Fruit fly (Drosophila melanogaster): ENCODE data around the gene Nfs1.
"Not testable (repeated sequence)": the region's sequence is repeated elsewhere in the genome, so short reads cannot be mapped to it uniquely, and the experiment has no call there.

Nfs1 gene

DNA sequence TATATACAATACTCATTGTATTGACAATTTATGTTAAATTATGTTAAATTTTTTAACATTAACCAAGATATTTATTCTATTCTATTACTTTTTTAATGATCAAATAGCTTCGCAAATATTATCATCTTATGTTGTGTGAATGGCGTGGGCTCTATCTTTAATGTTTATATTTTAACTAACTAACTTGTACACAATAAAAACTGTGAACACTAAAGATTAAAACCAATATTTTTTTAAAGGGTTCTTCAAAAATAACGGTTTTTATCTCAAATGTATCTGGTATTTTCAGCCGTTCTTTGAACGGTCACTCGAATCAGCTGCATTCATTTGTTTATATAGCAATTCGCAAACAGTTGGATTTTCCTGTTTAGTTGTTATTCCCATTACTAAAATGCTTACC lies 6.9 kb upstream of the Nfs1 start, which contains the start of gene Ada1-2:
Ada1-2 (plus strand) TSS at position 301 of the 400 bp plus-strand sequence.
- TF ChIP-seq Ravus (GFP tag; IDR thresholded peaks at IDR 0.05); klu (GFP tag; IDR thresholded peaks at IDR 0.05); CG8478 (optimal IDR thresholded peaks at IDR 0.05): not testable (repeated sequence)

DNA sequence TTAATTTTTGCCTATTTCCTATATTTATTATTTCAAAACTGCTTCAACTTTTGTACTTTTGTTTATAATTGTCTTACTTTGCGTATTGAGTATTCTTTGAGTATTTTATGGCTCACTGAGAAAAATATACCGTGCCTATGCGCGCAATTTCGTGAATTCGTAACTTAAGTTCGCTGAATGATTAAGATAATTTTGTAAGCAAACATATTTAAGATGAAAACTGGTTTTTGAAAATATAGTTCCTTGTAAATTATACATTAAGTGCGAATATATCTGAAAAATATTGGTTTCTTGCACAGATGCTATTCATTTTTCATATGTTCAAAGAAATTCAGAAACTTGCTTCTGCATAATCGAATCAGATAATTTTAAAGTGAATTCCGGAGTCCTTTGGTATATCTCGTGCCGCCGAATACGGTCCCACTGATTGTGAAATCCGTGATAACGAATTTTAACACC lies 4.1 kb upstream of the Nfs1 start, which contains the start of the genes CG18789 and Qtzl:
CG18789 (minus strand) TSS at position 101 of the 459 bp plus-strand sequence.
Qtzl (plus strand) TSS at position 409 of the 459 bp plus-strand sequence.
- TF ChIP-seq CHES-1-like, CG4820, CG6254 (GFP tag; optimal IDR thresholded peaks at IDR 0.05): not testable (repeated sequence)

DNA sequence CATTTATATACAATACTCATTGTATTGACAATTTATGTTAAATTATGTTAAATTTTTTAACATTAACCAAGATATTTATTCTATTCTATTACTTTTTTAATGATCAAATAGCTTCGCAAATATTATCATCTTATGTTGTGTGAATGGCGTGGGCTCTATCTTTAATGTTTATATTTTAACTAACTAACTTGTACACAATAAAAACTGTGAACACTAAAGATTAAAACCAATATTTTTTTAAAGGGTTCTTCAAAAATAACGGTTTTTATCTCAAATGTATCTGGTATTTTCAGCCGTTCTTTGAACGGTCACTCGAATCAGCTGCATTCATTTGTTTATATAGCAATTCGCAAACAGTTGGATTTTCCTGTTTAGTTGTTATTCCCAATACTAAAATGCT lies 2.9 kb upstream of the Nfs1 start, which contains the start of gene Ada1-1:
Ada1-1 (plus strand) TSS at position 301 of the 400 bp plus-strand sequence.
- not testable (repeated sequence) for TF ChIP-seq Dll (GFP tag; IDR thresholded peaks at IDR 0.05; ENCODE audit: partially characterized antibody); CG7357 (GFP tag; IDR thresholded peaks at IDR 0.05); dati (GFP tag; IDR thresholded peaks at IDR 0.05)

DNA sequence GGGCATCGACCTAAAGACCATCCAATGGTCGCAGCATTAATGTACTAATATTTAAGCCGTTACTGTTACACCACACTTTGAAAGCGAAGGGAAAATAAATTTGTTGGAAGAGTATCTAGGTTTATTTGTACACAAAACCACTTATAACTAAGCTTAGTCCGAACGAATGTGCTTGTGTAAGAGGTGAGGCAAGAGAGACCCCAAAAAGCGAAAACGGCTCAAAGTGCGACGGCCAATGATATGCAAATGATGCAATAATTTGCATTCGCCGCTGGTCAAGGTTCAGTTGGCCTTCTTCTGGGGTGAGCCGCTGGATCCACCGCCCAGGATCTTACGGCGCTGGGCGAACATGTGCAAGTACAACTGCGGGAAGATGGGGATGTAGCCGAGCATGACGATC lies 1.7 kb downstream of the Nfs1 start:
- no peak for TF ChIP-seq CG11456 (GFP tag; IDR thresholded peaks at IDR 0.05)
- no peak for TF ChIP-seq Sin3A (optimal IDR thresholded peaks at IDR 0.05)
- peak in 1 of 2 experiments; percentile 68 for TF ChIP-seq Pdp1 (GFP tag; optimal IDR thresholded peaks at IDR 0.05)
- no peak for TF ChIP-seq unc-4 (GFP tag; IDR thresholded peaks at IDR 0.05; ENCODE audit: partially characterized antibody)
- TF ChIP-seq D19A (tag; optimal IDR thresholded peaks at IDR 0.05): peak; percentile 11
- peak; percentile 65 for TF ChIP-seq CG15073 (GFP tag; optimal IDR thresholded peaks at IDR 0.05)
- no peak for TF ChIP-seq sisA (GFP tag; IDR thresholded peaks at IDR 0.05)

DNA sequence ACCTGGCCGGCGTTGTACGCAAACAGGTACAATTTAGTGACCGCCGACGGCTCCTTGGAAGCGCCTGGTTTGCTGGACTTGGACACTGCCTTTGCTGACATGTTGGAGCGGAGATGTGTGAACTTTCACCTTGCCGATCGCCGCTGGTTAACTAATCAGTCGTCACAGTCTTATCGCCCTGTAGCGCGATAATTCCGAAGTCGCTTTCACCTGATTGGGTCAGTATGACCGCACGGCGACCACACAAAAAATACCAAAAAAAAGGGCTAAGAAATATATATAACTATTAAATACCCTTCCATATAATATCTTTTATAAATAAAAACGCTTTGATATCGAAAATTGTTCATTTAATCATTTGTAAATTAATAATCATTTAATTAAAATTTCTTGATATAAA lies 2.6 kb downstream of the Nfs1 start, which contains the start of gene Hacd1:
Hacd1 (minus strand) TSS at position 216 of the 400 bp plus-strand sequence.
- no peak for TF ChIP-seq vnd (GFP tag; IDR thresholded peaks at IDR 0.05; ENCODE audit: partially characterized antibody)
- peak; percentile 74 for TF ChIP-seq MESR4 (GFP tag; optimal IDR thresholded peaks at IDR 0.05)
- TF ChIP-seq CG2712 (tag; optimal IDR thresholded peaks at IDR 0.05): peak; percentile 12
- TF ChIP-seq Sin3A (optimal IDR thresholded peaks at IDR 0.05): no peak
- peak; percentile 51 for TF ChIP-seq gfzf (GFP tag; optimal IDR thresholded peaks at IDR 0.05)
- TF ChIP-seq Nf-YC (tag; optimal IDR thresholded peaks at IDR 0.05): peak; percentile 76
- TF ChIP-seq D19A (tag; optimal IDR thresholded peaks at IDR 0.05): peak; percentile 99
- peak; percentile 64 for TF ChIP-seq Med (GFP tag)
- TF ChIP-seq CG32532 (GFP tag; IDR thresholded peaks at IDR 0.05): no peak
- peak; percentile 45 for TF ChIP-seq Blimp-1 (GFP tag; optimal IDR thresholded peaks at IDR 0.05)
- TF ChIP-seq Stat92E (GFP tag; optimal IDR thresholded peaks at IDR 0.05): peak in 1 of 3 experiments; percentile 4
- TF ChIP-seq NfI (GFP tag; optimal IDR thresholded peaks at IDR 0.05): no peak
- TF ChIP-seq CG34376 (GFP tag; optimal IDR thresholded peaks at IDR 0.05): peak; percentile 27
- TF ChIP-seq Deaf1 (tag; optimal IDR thresholded peaks at IDR 0.05): peak; percentile 8
- peak; percentile 10 for TF ChIP-seq pzg (GFP tag; optimal IDR thresholded peaks at IDR 0.05)
- no peak for TF ChIP-seq CG8290 (GFP tag; optimal IDR thresholded peaks at IDR 0.05)
- TF ChIP-seq CG8290 (tag; optimal IDR thresholded peaks at IDR 0.05): peak in 1 of 2 experiments; percentile 14
- peak in 1 of 2 experiments; percentile 53 for TF ChIP-seq Pdp1 (GFP tag; optimal IDR thresholded peaks at IDR 0.05)
- peak in 1 of 2 experiments; percentile 99 for TF ChIP-seq Hr78 (GFP tag; optimal IDR thresholded peaks at IDR 0.05)
- TF ChIP-seq Nf-YB (GFP tag; optimal IDR thresholded peaks at IDR 0.05): peak; percentile 68
- no peak for TF ChIP-seq emc (GFP tag; optimal IDR thresholded peaks at IDR 0.05)
- TF ChIP-seq mirr (GFP tag; optimal IDR thresholded peaks at IDR 0.05): peak; percentile 7
- peak in 1 of 2 experiments; percentile 42 for TF ChIP-seq crp (GFP tag; optimal IDR thresholded peaks at IDR 0.05)
- TF ChIP-seq exex (tag; optimal IDR thresholded peaks at IDR 0.05): peak; percentile 52
- TF ChIP-seq Bteb2 (GFP tag; optimal IDR thresholded peaks at IDR 0.05): no peak
- TF ChIP-seq CG9797 (GFP tag; optimal IDR thresholded peaks at IDR 0.05): peak; percentile 62
- peak; percentile 60 for TF ChIP-seq sug (tag; optimal IDR thresholded peaks at IDR 0.05)
- TF ChIP-seq CG17385 (GFP tag; optimal IDR thresholded peaks at IDR 0.05): peak; percentile 4
- peak; percentile 19 for TF ChIP-seq stwl (tag; optimal IDR thresholded peaks at IDR 0.05)

Data from whole organism, embryonic.